Fruit fly (Drosophila melanogaster) ovary, adult (tissue): ENCODE data around the gene Hasp.

Experiments
- CG17801 ChIP-seq: fragments of 200-800 bp; optimal IDR thresholded peaks from 2 replicates; lab custom pipeline; 2019; ENCODE audit warnings: missing biosample characterization, mild to moderate bottlenecking, missing genetic modification characterization, moderate library complexity; ENCODE audit not compliant: partially characterized antibody

Hasp gene

DNA sequence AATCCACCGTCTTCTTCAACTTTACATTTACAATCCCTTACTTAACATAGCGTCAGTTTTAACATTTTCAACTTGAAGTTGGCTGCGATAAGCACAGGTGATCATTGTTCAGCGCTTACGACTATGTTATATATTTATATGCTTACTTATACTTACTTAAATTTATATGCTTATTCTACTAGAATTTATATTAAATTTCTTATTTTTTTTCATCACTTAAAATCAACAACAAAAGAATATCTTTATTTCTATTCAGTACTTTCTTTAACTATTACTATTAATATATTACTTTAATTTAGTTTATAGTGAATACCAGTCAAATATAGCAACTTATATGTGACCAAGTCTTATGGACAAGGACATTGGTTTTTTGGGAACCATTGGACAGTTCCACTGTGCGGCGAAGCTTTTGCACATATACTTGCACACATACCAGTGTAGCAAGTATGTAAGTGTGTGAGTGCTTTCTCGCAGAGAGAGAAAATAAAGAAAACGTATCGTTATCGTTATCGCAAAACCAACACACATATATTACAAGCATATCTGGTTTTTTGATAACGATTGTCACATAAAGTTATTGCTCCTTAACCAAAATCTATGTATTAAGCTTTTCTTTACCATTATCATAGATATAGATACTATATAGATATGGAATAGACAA is at the start of gene Hasp:
TSS of gene Hasp (minus strand) at position 51 of the 661 bp plus-strand sequence.
- no peak for TF ChIP-seq CG17801 (GFP tag; lab: Kevin White, UChicago)

DNA sequence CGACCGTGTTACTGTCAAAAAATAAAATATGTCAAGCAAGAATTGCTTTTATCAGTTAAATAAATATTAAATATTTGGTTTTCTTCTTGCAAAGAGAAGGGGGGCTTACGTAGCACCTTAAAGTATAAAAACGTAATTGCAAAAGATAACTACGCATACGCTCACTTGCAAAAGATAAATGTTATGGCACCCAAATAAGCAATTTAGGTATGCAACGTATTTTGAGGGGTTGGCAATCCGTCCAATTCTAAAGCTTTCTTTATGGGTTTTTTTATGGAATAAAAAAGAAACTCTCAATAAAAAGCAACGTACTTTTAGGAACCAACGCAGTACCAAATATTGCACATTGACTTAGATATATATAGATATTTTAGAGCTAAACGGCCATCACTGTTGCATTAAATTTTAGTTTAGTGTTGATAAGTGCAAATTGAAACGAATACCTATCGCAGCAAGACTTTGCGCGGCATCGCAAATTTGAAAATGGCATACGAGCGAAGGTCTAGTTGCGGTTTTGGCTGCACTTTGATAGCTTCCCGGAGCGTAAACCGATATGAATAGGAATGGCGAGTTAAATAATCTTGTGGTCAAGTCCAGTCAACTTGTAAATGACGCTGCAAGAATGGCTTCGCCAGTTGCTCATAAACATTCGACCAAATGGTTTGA is 48.4 kb upstream of the Hasp start, which contains the start of gene CG13077:
TSS of gene CG13077 (plus strand) at position 631 of the 666 bp plus-strand sequence.
- TF ChIP-seq CG17801 (GFP tag; lab: Kevin White, UChicago): no peak

DNA sequence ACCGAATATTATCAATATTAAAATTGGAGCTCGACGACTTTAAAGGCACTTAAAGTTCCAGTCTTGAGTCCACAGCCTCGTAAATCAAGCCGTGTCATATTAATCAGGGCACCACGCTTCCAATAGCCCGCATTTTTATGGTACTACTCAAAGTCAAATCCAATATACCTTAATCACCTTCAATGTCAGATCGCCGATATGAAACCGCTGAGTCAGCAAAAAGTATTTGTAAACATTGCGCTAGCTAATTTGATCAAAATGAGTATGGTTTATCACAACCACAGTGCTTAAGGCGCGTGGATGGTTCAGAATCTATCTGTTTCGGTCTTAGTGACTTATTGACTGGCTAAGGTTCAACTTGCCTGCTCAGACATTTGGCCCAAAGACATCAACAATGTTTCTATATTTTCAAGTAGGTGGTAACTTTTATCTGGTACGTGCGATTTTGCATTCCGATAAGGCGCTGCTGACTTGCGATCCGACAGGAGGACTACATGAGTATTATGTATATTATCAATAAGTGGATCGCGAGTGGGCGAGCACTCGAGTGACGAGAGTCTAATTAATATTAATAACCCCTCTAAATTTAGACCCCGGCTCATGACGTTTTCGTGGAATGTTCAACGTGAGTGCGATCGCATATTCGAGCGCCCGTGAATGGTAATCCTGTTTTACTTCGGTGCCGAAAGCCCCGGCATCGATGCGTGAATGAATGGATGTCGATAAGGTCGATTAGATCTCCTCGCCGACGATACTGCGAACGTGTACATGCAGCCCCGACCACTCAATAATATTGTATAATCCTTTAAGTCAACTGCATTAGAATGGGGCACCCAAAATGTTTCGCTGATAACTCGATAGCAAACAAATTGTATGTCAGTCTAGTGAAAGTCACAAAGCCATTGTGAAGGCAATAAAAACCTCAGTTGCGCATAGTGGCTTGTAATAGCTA is 46.3 kb upstream of the Hasp start, which contains the start of gene CG13078:
TSS of gene CG13078 (plus strand) at position 902 of the 952 bp plus-strand sequence.
- no peak for TF ChIP-seq CG17801 (GFP tag; lab: Kevin White, UChicago)

DNA sequence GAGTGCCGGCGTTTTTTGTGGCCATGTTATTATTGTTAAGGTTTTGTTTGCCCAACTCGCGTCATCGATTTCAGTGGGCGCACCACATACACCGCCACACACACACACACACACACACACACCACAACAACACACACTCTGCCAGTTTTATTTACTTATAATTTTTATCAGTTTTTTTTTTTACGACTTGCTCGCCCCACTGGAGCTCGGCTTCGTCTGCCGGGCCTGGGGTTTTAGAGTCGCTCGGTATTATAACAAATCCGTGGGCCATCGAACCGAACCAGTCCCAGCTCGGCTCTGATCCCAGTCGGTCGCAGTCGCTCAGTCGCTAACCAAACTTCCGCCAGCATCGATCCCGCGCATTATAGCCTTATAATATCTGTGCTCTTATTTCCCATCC is 32.4 kb upstream of the Hasp start:
- TF ChIP-seq CG17801 (GFP tag; lab: Kevin White, UChicago): no peak

DNA sequence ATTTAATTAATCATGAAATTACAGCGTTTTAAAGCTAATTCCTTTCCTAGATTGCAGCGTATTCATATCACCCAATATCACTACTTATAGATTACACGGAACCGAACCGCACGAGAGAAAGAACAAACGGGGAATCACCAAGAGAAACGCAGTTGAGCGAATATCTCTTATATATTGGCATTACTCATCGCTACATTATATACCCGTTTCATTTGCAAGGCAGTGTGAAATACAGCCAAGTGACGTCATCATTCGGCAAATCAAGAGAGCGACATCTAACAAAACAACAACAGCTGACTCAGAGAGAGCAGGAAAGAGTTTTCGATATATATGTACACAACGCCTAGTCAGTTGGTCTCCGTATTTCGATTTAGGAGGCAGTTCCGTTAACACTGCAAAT is 31.2 kb upstream of the Hasp start, which contains the start of gene Tep4:
TSS of gene Tep4 (plus strand) at position 350 of the 400 bp plus-strand sequence.
- TF ChIP-seq CG17801 (GFP tag; lab: Kevin White, UChicago): no peak

DNA sequence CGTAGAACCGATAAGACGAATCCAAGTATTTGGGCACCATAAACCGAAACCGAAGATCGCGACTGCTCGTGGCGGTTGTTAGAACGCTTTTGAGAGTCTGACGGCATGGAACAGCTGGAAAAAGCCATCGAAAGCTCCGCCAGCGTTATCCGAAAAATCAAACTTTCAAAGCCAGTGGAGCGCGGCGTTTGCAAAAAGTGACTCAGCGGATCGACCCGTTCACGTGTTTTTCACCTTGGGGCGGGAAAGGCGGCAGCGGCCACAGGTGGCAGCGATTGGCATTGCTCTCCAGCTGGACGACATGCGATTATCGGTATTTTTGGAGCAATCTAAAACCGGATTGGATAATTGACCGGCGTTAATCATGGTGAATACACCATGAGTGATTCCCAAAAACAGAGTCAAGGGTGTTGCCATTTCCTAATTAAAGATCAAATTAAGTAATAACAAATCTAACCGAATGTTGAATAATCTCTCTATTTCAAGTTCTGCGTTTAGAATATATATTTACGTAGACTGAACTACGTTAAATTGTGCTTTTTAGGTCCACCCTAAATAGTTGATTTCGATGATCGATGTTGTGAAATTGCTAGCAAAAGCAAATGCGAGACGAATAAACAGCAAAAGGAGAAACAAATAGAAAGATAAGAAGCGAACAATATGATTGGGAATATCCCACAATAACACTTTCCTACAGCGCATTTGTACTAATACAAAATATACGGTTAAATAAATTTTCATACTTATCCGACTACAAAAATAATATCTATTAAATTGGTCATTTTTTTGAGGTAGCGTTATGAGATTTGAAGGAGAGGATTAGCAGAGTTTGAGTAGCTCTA is 30.1 kb upstream of the Hasp start, which contains the start of gene CG10337:
TSS of gene CG10337 (minus strand) at position 91 of the 842 bp plus-strand sequence.
- peak; percentile 77 for TF ChIP-seq CG17801 (GFP tag; lab: Kevin White, UChicago)

DNA sequence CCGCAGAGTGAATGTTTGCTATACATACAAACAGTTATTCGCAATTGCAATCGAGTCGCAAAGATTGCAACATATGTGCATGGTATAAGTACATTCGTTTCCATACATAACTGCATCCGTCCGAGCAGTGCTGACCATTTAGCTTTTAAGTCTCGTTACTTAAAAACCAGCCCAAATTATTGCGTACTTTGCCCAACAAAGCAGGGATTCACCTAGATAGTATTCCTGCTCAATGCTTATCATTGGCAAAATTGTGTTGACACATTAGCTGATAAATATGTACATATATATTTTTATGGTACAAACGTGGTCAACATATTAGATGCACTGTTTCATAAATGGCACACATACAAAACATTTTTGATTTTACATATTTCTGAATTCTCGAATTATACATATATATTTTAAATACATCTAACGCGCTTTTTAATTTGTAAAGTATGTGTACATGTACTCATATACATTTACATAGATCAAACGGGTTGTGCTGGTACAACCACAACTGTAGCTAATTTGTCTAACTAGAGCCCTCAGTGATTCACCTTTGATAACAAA is 26.1 kb upstream of the Hasp start:
- TF ChIP-seq CG17801 (GFP tag; lab: Kevin White, UChicago): no peak

DNA sequence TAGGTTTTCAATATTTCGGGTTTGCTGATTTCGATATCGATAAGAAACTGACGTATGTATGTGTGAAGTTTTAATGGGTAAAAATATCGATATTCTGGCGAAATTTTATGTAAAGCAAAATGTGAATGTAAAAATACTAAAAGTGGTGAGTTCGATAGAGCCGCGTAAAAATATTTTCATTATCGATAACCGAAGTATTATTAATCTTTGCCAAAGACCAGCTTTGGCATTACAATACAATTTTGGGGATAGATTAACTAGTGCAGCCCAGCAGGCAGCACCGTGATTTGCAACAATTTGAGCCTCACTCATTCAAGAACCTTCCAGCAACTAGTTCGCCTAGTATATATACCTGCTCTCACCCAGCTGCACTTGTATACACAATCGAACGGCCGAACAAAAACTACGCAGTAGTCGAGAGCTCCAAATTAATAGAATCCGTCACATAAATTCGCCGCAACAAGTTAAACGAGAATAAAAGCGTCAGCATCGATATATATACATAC is 25.3 kb upstream of the Hasp start:
- TF ChIP-seq CG17801 (GFP tag; lab: Kevin White, UChicago): no peak

DNA sequence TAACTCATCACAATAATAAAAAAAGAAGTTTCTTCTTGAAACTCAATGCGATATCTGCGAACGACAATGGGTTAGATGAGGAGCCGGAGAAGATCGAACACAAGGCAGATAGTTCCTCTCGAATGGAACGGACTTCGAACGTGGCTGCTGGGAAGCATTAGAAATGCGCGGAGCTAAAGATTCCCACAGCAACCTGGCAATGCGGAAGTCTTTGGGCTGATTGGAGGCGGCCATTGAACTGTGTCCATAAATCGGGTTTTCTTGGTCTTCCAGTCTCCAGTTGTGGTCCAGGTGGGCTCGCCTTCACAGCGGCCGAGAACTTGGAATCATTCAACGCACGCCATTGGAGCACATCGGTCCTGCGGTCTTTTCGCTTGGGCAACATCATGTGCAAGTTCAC is 23.3 kb upstream of the Hasp start, which contains the start of gene CG13081:
TSS of gene CG13081 (plus strand) at position 301 of the 400 bp plus-strand sequence.
- TF ChIP-seq CG17801 (GFP tag; lab: Kevin White, UChicago): no peak

DNA sequence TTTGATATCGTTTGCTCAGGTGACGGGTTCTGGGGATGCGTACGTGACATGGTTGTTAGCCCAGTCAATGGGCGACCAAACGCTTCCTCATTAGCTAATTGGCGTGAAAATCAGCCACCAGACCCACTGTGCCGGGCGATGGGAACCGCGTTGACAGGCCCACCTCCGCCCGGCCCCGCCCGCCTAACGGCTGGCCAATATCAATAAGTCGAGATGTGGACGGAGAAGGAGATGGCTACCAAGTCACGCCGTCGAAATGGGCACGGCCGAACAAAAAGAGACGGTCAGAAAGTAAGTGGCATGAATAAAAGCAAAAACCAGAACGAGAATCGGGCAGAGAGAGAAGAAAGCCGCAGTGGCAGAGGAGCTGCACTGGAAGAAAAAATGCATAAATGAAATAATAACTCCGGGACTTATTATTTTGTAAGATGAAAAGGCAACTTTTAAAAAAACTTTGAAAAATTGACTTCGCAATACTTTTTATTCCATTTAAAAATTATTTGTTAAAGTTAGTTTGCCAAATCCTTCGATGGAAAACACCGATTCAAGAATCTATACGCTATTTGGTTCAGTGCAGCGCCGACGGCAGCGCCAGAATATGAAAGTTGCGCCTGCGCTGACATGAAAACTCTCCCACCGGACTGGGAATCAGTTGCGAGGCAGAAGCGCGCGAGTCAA is 20.9 kb upstream of the Hasp start, which contains the start of gene CG13082:
TSS of gene CG13082 (plus strand) at position 647 of the 678 bp plus-strand sequence.
- TF ChIP-seq CG17801 (GFP tag; lab: Kevin White, UChicago): no peak

DNA sequence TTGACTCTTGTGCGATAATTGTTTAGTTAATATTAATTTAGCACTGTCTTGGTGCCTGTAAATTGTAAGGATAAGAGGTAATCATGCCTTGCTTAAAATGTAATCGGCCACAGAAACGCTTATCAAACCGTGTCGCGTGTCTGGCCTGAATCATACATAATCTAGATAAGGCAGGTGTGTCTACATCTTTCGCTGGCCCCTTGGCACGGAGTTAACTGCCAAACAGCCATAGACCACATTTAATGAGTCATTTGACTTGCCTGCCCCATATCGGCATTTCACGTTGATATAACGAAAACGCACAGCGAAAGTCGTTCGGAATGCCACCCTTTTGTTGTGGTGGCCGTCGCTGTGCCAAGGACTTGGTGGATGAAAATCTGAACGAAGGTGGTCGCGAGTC is 18.2 kb upstream of the Hasp start, which contains the start of gene CG31697:
TSS of gene CG31697 (plus strand) at position 215 of the 400 bp plus-strand sequence.
- no peak for TF ChIP-seq CG17801 (GFP tag; lab: Kevin White, UChicago)

DNA sequence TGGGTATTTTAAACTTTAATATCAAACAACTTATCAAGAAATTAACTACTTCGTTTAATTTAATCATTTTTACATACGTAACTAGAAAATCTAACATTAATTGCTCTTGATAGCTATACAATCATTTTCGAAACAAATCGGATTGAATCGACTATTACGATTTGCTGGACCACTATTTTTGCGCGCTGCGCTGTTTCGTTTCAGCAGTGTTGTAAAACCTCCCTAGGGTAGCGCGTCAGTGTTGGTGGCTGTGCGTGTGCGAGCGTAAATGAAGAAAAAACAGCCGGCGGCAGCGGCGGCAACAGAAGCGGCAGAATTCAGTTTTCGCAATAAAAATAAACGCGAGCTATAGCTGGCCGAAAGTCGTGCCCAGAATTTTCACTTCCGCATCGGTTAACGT is 16.2 kb upstream of the Hasp start, which contains the start of gene CG33116:
TSS of gene CG33116 (plus strand) at position 233 of the 400 bp plus-strand sequence.
- peak; percentile 80 for TF ChIP-seq CG17801 (GFP tag; lab: Kevin White, UChicago)
